Fruit fly (Drosophila melanogaster) Kc167 (cell line): Measurements from ENCODE around the gene CG10376.

Source experiments
- insv ChIP-seq: fragments of >200 bp; optimal IDR thresholded peaks from 3 replicates; lab custom pipeline; 2018; ENCODE audit warnings: missing external identifiers
- psq ChIP-seq: fragments of >200 bp; optimal IDR thresholded peaks from 2 replicates; lab custom pipeline; 2017; ENCODE audit warnings: missing external identifiers
- ttk ChIP-seq: sonication (Bioruptor generic); optimal IDR thresholded peaks from 2 replicates; lab custom pipeline; 2017; ENCODE audit warnings: missing external identifiers

DNA sequence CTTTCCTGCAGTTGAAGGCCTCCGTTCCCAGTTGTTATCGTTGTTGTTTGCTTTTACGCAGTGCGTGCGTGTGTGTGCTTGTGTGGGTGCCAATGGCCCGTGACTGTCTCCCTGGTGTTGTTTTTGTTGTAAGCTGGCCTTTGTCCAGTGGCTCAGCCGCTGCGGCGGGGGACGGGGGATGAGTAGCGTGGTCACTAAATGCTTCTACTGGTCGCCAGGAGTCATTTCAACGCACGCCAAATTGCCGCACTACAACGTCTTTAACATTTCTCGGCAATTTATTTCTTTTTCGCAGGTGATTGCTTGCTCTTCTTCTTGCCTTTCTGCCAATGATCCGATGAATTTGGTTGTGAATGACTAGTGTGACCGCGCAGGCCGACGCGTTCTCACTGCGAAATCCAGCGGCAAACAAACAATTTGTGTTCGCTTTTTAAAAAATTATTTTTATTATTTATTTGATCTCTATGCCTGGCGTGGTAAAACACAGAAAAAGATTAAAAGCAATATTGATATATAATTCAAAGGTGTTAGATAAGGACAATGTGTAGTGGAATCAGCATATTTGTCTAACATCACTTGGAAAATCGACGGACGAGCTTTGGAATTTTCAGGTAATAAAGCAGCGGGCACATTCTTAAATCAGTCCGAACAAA, 5.5 kb upstream of the CG10376 start, which contains the start of the genes Faf2 and Grip71:
- no peak for TF ChIP-seq insv (lab: Kevin White, UChicago)
- no peak for TF ChIP-seq psq
- TF ChIP-seq ttk = no peak
